Fruit fly (Drosophila melanogaster) whole organism, prepupa: ENCODE data around the gene CG32428.
A peak's percentile ranks its signal among the peaks of the same experiment; 100 is the strongest.

Source experiments
- Blimp-1 ChIP-seq: fragments of 200-800 bp; sonication (Bioruptor generic); optimal IDR thresholded peaks from 3 replicates; lab custom pipeline; 2017; ENCODE audit warnings: missing biosample characterization, missing genetic modification characterization, mild to moderate bottlenecking, moderate library complexity, missing genetic modification reagents
- CG10631 ChIP-seq: fragments of 200-800 bp; sonication (Bioruptor generic); optimal IDR thresholded peaks from 2 replicates; lab custom pipeline; 2016; ENCODE audit warnings: missing biosample characterization, missing genetic modification characterization
- CG10669 ChIP-seq: fragments of 200-800 bp; sonication (Bioruptor generic); optimal IDR thresholded peaks from 3 replicates; lab custom pipeline; 2018; ENCODE audit warnings: missing biosample characterization, mild to moderate bottlenecking, missing genetic modification characterization, moderate library complexity
- CG11294 ChIP-seq: fragments of 200-800 bp; sonication (Bioruptor generic); IDR thresholded peaks from 2 replicates; pipeline ENCODE4 v1.3.6; 2022; ENCODE audit warnings: missing biosample characterization, missing genetic modification characterization
- CG11762 ChIP-seq: fragments of 200-800 bp; sonication (Bioruptor generic); optimal IDR thresholded peaks from 3 replicates; lab custom pipeline; 2016; ENCODE audit warnings: missing biosample characterization, missing genetic modification characterization; ENCODE audit not compliant: insufficient read depth
- CG11902 ChIP-seq: fragments of 200-800 bp; sonication (Bioruptor generic); optimal IDR thresholded peaks from 3 replicates; lab custom pipeline; 2016; ENCODE audit warnings: missing biosample characterization, missing genetic modification characterization
- CG1621 ChIP-seq: fragments of 200-800 bp; sonication (Bioruptor generic); optimal IDR thresholded peaks from 3 replicates; lab custom pipeline; 2018; ENCODE audit warnings: missing biosample characterization, mild to moderate bottlenecking, missing genetic modification characterization
- CG16779 ChIP-seq: fragments of 200-800 bp; sonication (Bioruptor generic); optimal IDR thresholded peaks from 3 replicates; lab custom pipeline; 2017; ENCODE audit warnings: missing biosample characterization, mild to moderate bottlenecking, missing genetic modification characterization
- CG31627 ChIP-seq: fragments of 200-800 bp; sonication (Bioruptor generic); optimal IDR thresholded peaks from 3 replicates; lab custom pipeline; 2016; ENCODE audit warnings: missing biosample characterization, missing genetic modification characterization
- CG32006 ChIP-seq: fragments of 200-800 bp; sonication (Bioruptor generic); optimal IDR thresholded peaks from 3 replicates; lab custom pipeline; 2017; ENCODE audit warnings: missing biosample characterization, mild to moderate bottlenecking, missing genetic modification characterization
- CG34406 ChIP-seq: fragments of 200-800 bp; sonication (Bioruptor generic); optimal IDR thresholded peaks from 3 replicates; lab custom pipeline; 2016; ENCODE audit warnings: missing biosample characterization, missing genetic modification characterization
- CG3919 ChIP-seq: fragments of 200-800 bp; sonication (Bioruptor generic); optimal IDR thresholded peaks from 3 replicates; lab custom pipeline; 2016; ENCODE audit warnings: missing biosample characterization, missing genetic modification characterization
- CG4318 ChIP-seq: fragments of 200-800 bp; sonication (Bioruptor generic); optimal IDR thresholded peaks from 3 replicates; lab custom pipeline; 2017; ENCODE audit warnings: missing biosample characterization, mild to moderate bottlenecking, missing genetic modification characterization
- CG6163 ChIP-seq: fragments of 200-800 bp; sonication (Bioruptor generic); IDR thresholded peaks from 3 replicates; pipeline ENCODE4 v1.3.6; 2022; ENCODE audit warnings: missing biosample characterization, missing genetic modification characterization
- CG6276 ChIP-seq: fragments of 200-800 bp; sonication (Bioruptor generic); optimal IDR thresholded peaks from 2 replicates; lab custom pipeline; 2017; ENCODE audit warnings: missing biosample characterization, mild to moderate bottlenecking, missing genetic modification characterization
- CG6808 ChIP-seq: fragments of 200-800 bp; sonication (Bioruptor generic); optimal IDR thresholded peaks from 3 replicates; lab custom pipeline; 2017; ENCODE audit warnings: missing biosample characterization, missing genetic modification characterization, mild to moderate bottlenecking, moderate library complexity, missing genetic modification reagents
- CG6854 ChIP-seq: fragments of 200-800 bp; sonication (Bioruptor generic); optimal IDR thresholded peaks from 2 replicates; lab custom pipeline; 2017; ENCODE audit warnings: missing biosample characterization, mild to moderate bottlenecking, missing genetic modification characterization
- CG7368 ChIP-seq: fragments of 200-800 bp; sonication (Bioruptor generic); optimal IDR thresholded peaks from 3 replicates; lab custom pipeline; 2016; ENCODE audit warnings: missing biosample characterization, missing genetic modification characterization
- CG8119 ChIP-seq: fragments of 200-800 bp; sonication (Bioruptor generic); IDR thresholded peaks from 3 replicates; pipeline ENCODE4 v1.3.6; 2022; ENCODE audit warnings: missing biosample characterization, missing genetic modification characterization
- CG8632 ChIP-seq: fragments of 200-800 bp; sonication (Bioruptor generic); optimal IDR thresholded peaks from 3 replicates; lab custom pipeline; 2016; ENCODE audit warnings: missing biosample characterization, missing genetic modification characterization
- CG9139 ChIP-seq: fragments of 200-800 bp; sonication (Bioruptor generic); optimal IDR thresholded peaks from 3 replicates; lab custom pipeline; 2017; ENCODE audit warnings: missing biosample characterization, mild to moderate bottlenecking, missing genetic modification characterization
- Eip93F ChIP-seq: fragments of 200-800 bp; sonication (Bioruptor generic); optimal IDR thresholded peaks from 2 replicates; lab custom pipeline; 2016; ENCODE audit warnings: missing biosample characterization, mild to moderate bottlenecking, missing genetic modification characterization
- Ets96B ChIP-seq: fragments of 200-800 bp; optimal IDR thresholded peaks from 2 replicates; lab custom pipeline; 2019; ENCODE audit warnings: missing biosample characterization, mild to moderate bottlenecking, missing genetic modification characterization, moderate library complexity
- Gug ChIP-seq: fragments of 200-800 bp; sonication (Bioruptor generic); IDR thresholded peaks from 2 replicates; pipeline ENCODE4 v1.3.6; 2022; ENCODE audit warnings: missing biosample characterization, missing genetic modification characterization
- Hr38 ChIP-seq: sonication (Bioruptor generic); optimal IDR thresholded peaks from 2 replicates; lab custom pipeline; 2016; ENCODE audit warnings: missing biosample characterization, missing genetic modification characterization
- Hr39 ChIP-seq: fragments of 200-800 bp; sonication (Bioruptor generic); optimal IDR thresholded peaks from 2 replicates; lab custom pipeline; 2016; ENCODE audit warnings: missing biosample characterization, missing genetic modification characterization
- Met ChIP-seq: fragments of 200-800 bp; sonication (Bioruptor generic); optimal IDR thresholded peaks from 3 replicates; lab custom pipeline; 2016; ENCODE audit warnings: missing biosample characterization, missing genetic modification characterization
- OdsH ChIP-seq: fragments of 200-800 bp; sonication (Bioruptor generic); optimal IDR thresholded peaks from 3 replicates; lab custom pipeline; 2016; ENCODE audit warnings: missing biosample characterization, missing genetic modification characterization
- Smox ChIP-seq: fragments of 200-800 bp; sonication (Bioruptor generic); optimal IDR thresholded peaks from 3 replicates; lab custom pipeline; 2016; ENCODE audit warnings: missing biosample characterization, missing genetic modification characterization
- Sox102F ChIP-seq: fragments of 200-800 bp; sonication (Bioruptor generic); optimal IDR thresholded peaks from 2 replicates; lab custom pipeline; 2016; ENCODE audit warnings: missing biosample characterization, mild to moderate bottlenecking, missing genetic modification characterization
- Sox14 ChIP-seq: fragments of 200-800 bp; sonication (Bioruptor generic); optimal IDR thresholded peaks from 3 replicates; lab custom pipeline; 2016; ENCODE audit warnings: missing biosample characterization, missing genetic modification characterization
- Sox15 ChIP-seq: fragments of 200-800 bp; sonication (Bioruptor generic); optimal IDR thresholded peaks from 3 replicates; lab custom pipeline; 2016; ENCODE audit warnings: missing biosample characterization, missing genetic modification characterization
- achi ChIP-seq: fragments of 200-800 bp; sonication (Bioruptor generic); optimal IDR thresholded peaks from 3 replicates; lab custom pipeline; 2016; ENCODE audit warnings: missing biosample characterization, missing genetic modification characterization
- acj6 ChIP-seq: fragments of 200-800 bp; sonication (Bioruptor generic); optimal IDR thresholded peaks from 3 replicates; lab custom pipeline; 2016; ENCODE audit warnings: missing biosample characterization, missing genetic modification characterization
- cyc ChIP-seq: fragments of 200-800 bp; sonication (Bioruptor generic); optimal IDR thresholded peaks from 3 replicates; lab custom pipeline; 2016; ENCODE audit warnings: missing biosample characterization, missing genetic modification characterization
- dac ChIP-seq: fragments of 200-800 bp; sonication (Bioruptor generic); optimal IDR thresholded peaks from 2 replicates; lab custom pipeline; 2017; ENCODE audit warnings: missing biosample characterization, mild to moderate bottlenecking, missing genetic modification characterization
- dsx ChIP-seq: fragments of 200-800 bp; optimal IDR thresholded peaks from 3 replicates; lab custom pipeline; 2019; ENCODE audit warnings: missing biosample characterization, mild to moderate bottlenecking, missing genetic modification characterization, moderate library complexity; ENCODE audit not compliant: poor library complexity, severe bottlenecking
- eg ChIP-seq: fragments of 200-800 bp; sonication (Bioruptor generic); IDR thresholded peaks from 3 replicates; pipeline ENCODE4 v1.3.6; 2022; ENCODE audit warnings: missing biosample characterization, missing genetic modification characterization
- esn ChIP-seq: fragments of 200-800 bp; sonication (Bioruptor generic); optimal IDR thresholded peaks from 2 replicates; lab custom pipeline; 2016; ENCODE audit warnings: missing biosample characterization, mild to moderate bottlenecking, missing genetic modification characterization, moderate library complexity
- fd85E ChIP-seq: fragments of 200-800 bp; sonication (Bioruptor generic); optimal IDR thresholded peaks from 3 replicates; lab custom pipeline; 2016; ENCODE audit warnings: missing biosample characterization, missing genetic modification characterization
- lz ChIP-seq: fragments of 200-800 bp; sonication (Bioruptor generic); optimal IDR thresholded peaks from 3 replicates; lab custom pipeline; 2016; ENCODE audit warnings: missing biosample characterization, missing genetic modification characterization
- net ChIP-seq: fragments of 200-800 bp; sonication (Bioruptor generic); optimal IDR thresholded peaks from 3 replicates; lab custom pipeline; 2016; ENCODE audit warnings: missing biosample characterization, missing genetic modification characterization
- salr ChIP-seq, 2 experiments: fragments of 200-800 bp; sonication (Bioruptor generic); optimal IDR thresholded peaks; 3 replicates each; lab custom pipeline; 2016 to 2018; ENCODE audit warnings: missing biosample characterization in 2 of 2, missing genetic modification characterization in 2 of 2, mild to moderate bottlenecking in 1 of 2
- svp ChIP-seq: fragments of 200-800 bp; sonication (Bioruptor generic); peaks from one replicate; lab custom pipeline; 2016; ENCODE audit warnings: missing biosample characterization, missing genetic modification characterization

The CG32428 gene

DNA sequence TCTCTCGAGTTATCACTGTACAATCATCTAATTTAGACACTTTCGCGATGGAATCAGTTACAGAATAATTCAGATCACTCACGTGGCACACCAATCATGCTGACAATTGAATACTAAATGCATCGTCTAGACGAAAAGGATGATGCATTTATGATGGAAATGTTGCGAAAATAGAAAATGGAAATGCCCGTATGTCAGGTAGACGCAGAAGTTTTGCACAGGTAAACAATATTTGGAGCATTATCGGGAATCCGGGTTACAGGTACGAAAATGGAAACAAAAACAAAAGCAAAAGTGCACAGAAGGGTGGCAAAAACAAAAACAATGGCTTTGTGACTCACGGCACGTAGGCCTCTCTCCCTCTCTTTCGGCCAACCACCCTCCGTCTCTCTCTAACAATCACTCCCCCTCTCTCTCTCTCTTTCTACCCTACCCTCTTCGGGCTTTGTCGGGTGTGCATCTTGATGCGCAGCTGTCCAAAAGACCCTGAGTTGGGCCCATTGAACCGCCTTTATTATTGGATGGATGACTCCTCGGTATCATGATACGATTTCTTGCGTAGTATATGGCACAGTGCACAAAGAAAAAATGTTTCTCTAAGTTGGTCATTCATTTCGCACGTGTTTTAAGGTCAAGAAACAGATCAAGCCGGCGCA lies 43.8 kb upstream of the CG32428 start (continued):
- TF ChIP-seq CG8119 (GFP tag; lab: Robert Waterston, UW) (0 out of 3 replicates have a peak, but pooled peaks have one; percentile 9), achi (GFP tag; lab: Kevin White, UChicago) (no peak), CG10669 (no peak), Blimp-1 (GFP tag; lab: Kevin White, UChicago) (no peak), dsx (GFP tag; lab: Kevin White, UChicago) (no peak), dac (GFP tag; lab: Kevin White, UChicago) (no peak), CG11762 (no peak), Hr38 (GFP tag; lab: Kevin White, UChicago) (no peak), eg (GFP tag; lab: Robert Waterston, UW) (no peak), Met (GFP tag; lab: Kevin White, UChicago) (no peak), CG4318 (GFP tag; lab: Kevin White, UChicago) (no peak), Sox102F (no peak), lz (GFP tag; lab: Kevin White, UChicago) (no peak), CG16779 (tag; lab: Kevin White, UChicago) (no peak), Ets96B (no peak), CG9139 (GFP tag; lab: Kevin White, UChicago) (no peak), Sox14 (GFP tag; lab: Kevin White, UChicago) (peak; percentile 93), acj6 (GFP tag; lab: Kevin White, UChicago) (no peak), CG6808 (GFP tag; lab: Kevin White, UChicago) (no peak), cyc (GFP tag; lab: Kevin White, UChicago) (no peak), Eip93F (GFP tag; lab: Kevin White, UChicago) (peak; percentile 72), CG34406 (GFP tag; lab: Kevin White, UChicago) (no peak), CG3919 (GFP tag; lab: Kevin White, UChicago) (no peak), fd85E (GFP tag; lab: Kevin White, UChicago) (no peak), salr (GFP tag; optimal IDR thresholded peaks at IDR 0.05; lab: Kevin White, UChicago) (no peak), CG32006 (GFP tag; lab: Kevin White, UChicago) (no peak), CG11294 (GFP tag; lab: Robert Waterston, UW) (no peak), CG1621 (tag; lab: Kevin White, UChicago) (no peak), OdsH (GFP tag; lab: Kevin White, UChicago) (no peak)

DNA sequence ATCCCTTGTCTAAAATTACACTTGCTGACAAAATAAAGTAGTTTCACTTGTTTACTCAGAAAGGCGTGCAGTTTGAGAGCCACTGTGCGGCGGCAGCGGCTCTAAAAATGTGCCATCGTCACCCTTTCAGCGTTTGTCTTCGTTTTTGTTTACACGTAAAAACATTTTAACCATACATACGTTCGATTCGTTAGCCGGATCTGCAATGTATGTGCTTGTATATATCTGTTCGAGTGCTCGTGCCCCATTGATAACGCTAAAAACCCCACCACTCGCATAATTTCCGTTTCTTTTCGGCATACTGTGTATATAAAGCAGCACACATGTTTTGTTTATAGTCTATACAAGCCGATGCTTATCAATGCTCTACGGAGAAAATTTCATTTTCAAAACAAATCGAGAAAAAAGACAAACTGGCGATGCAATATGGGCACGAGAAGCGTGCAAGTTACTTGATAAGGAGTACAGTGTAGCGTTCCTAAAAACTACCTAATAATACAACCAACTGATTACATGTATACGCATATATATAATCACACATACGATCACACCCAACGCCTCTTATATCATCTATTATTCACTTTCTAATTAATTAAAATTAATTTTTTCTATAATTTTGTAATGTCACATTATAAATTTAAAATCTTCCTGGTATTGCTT lies 43.1 kb upstream of the CG32428 start:
- TF ChIP-seq CG6276 (GFP tag; lab: Kevin White, UChicago) (peak; percentile 57), CG31627 (GFP tag; lab: Kevin White, UChicago) (peak; percentile 18), Sox14 (GFP tag; lab: Kevin White, UChicago) (no peak), Hr38 (GFP tag; lab: Kevin White, UChicago) (no peak), CG6854 (GFP tag; lab: Kevin White, UChicago) (peak; percentile 12), CG6808 (GFP tag; lab: Kevin White, UChicago) (no peak), CG6163 (GFP tag; lab: Robert Waterston, UW) (no peak; the same call in 2 of the 3 replicates), cyc (GFP tag; lab: Kevin White, UChicago) (no peak), CG10669 (peak; percentile 24), dsx (GFP tag; lab: Kevin White, UChicago) (no peak), svp (GFP tag; lab: Kevin White, UChicago) (no peak), net (GFP tag; lab: Kevin White, UChicago) (no peak), Eip93F (GFP tag; lab: Kevin White, UChicago) (no peak), CG7368 (GFP tag; lab: Kevin White, UChicago) (no peak), CG3919 (GFP tag; lab: Kevin White, UChicago) (no peak), Gug (peak; percentile 20; the same call in 1 of the 2 replicates), salr (GFP tag; optimal IDR thresholded peaks at IDR 0.05; lab: Kevin White, UChicago) (no peak), eg (GFP tag; lab: Robert Waterston, UW) (peak; percentile 54; the same call in 2 of the 3 replicates), CG11902 (no peak), Ets96B (peak; percentile 57), CG1621 (tag; lab: Kevin White, UChicago) (no peak), CG34406 (GFP tag; lab: Kevin White, UChicago) (peak; percentile 60), esn (peak; percentile 57), CG10631 (GFP tag; lab: Kevin White, UChicago) (peak; percentile 35), Sox15 (no peak), dac (GFP tag; lab: Kevin White, UChicago) (no peak), CG11294 (GFP tag; lab: Robert Waterston, UW) (no peak), CG32006 (GFP tag; lab: Kevin White, UChicago) (peak; percentile 50), Met (GFP tag; lab: Kevin White, UChicago) (peak; percentile 2), Hr39 (GFP tag; lab: Kevin White, UChicago) (no peak), CG16779 (tag; lab: Kevin White, UChicago) (no peak), lz (GFP tag; lab: Kevin White, UChicago) (peak; percentile 19), CG8632 (GFP tag; lab: Kevin White, UChicago) (peak; percentile 16), CG11762 (no peak), Smox (peak; percentile 39)
